Worm (Caenorhabditis elegans): ENCODE measurements around the gene sdz-37.

ce11 chrII:10480043-10480442 is 15.4 kb downstream of the sdz-37 start:
- TF ChIP-seq him-1 (tag; optimal IDR thresholded peaks at IDR 0.05) = no peak
- no peak for TF ChIP-seq W03F9.2 (tag; optimal IDR thresholded peaks at IDR 0.05)
